Fruit fly (Drosophila melanogaster) whole organism: ENCODE measurements around the gene CG18666.

Experiments used
- CG8478 ChIP-seq: fragments of >200 bp; optimal IDR thresholded peaks from 2 replicates; lab custom pipeline; 2018; ENCODE audit warnings: inconsistent platforms
- EcR ChIP-seq, 2 experiments: fragments of >200 bp; optimal IDR thresholded peaks; 2 replicates each; lab custom pipeline; 2017; ENCODE audit warnings: missing biosample characterization in 2 of 2, missing genetic modification characterization in 2 of 2, missing genetic modification reagents in 2 of 2
- psq ChIP-seq: fragments of >200 bp; optimal IDR thresholded peaks from 2 replicates; lab custom pipeline; 2017
- usp ChIP-seq: fragments of >200 bp; optimal IDR thresholded peaks from 2 replicates; lab custom pipeline; 2017; ENCODE audit warnings: missing biosample characterization, missing genetic modification characterization, mixed read lengths

DNA sequence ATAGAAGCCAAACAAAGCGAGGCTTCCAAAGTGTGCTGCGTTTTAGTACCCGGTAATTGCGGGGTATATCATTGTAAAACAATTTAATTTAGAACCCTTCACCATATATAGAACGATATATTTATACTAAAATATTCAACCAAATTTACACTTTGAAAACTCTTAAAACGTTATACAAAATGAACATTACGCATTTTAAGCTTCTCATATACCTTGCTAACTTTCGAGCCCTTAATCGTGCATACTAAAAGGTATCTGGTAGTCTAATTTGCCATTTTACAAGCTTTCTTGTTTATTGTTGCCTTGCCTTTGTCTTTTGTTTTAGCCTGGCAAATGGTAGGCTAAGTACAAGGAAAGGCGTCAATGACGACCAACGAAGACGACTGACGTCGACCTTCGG lies 33.4 kb downstream of the CG18666 start:
- TF ChIP-seq psq (lab: Kevin White, UChicago), result no peak
- no peak for TF ChIP-seq EcR (GFP tag; optimal IDR thresholded peaks at IDR 0.05; lab: Kevin White, UChicago)
- TF ChIP-seq usp (GFP tag; lab: Kevin White, UChicago), result no peak
- no peak for TF ChIP-seq CG8478 (lab: Kevin White, UChicago)
